Fruit fly (Drosophila melanogaster) whole organism, embryonic: Measurements from ENCODE around the gene Parg.

Source experiments
- Bteb2 ChIP-seq: fragments of 200-800 bp; sonication (Bioruptor generic); optimal IDR thresholded peaks from 2 replicates; lab custom pipeline; 2016; ENCODE audit warnings: missing biosample characterization, missing genetic modification characterization
- CG11696 ChIP-seq: fragments of 200-800 bp; sonication (Bioruptor generic); IDR thresholded peaks from 2 replicates; pipeline ENCODE4 v1.3.6; 2022; ENCODE audit warnings: missing biosample characterization, missing genetic modification characterization
- CG12219 ChIP-seq: fragments of 200-800 bp; sonication (Bioruptor generic); optimal IDR thresholded peaks from 3 replicates; lab custom pipeline; 2018; ENCODE audit warnings: missing biosample characterization, mild to moderate bottlenecking, missing genetic modification characterization
- CG13296 ChIP-seq: fragments of 200-800 bp; sonication (Bioruptor generic); optimal IDR thresholded peaks from 3 replicates; lab custom pipeline; 2018; ENCODE audit warnings: missing biosample characterization, mild to moderate bottlenecking, missing genetic modification characterization
- CG13424 ChIP-seq: fragments of 200-800 bp; sonication (Bioruptor generic); optimal IDR thresholded peaks from 2 replicates; lab custom pipeline; 2019; ENCODE audit warnings: missing biosample characterization, mild to moderate bottlenecking, missing genetic modification characterization, moderate library complexity
- CG14441 ChIP-seq: fragments of 200-800 bp; sonication (Bioruptor generic); IDR thresholded peaks from 2 replicates; pipeline ENCODE4 v1.3.6; 2022; ENCODE audit warnings: missing biosample characterization, missing genetic modification characterization
- CG14860 ChIP-seq: fragments of 200-800 bp; sonication (Bioruptor generic); IDR thresholded peaks from 3 replicates; pipeline ENCODE4 v1.3.6; 2022; ENCODE audit warnings: missing biosample characterization, missing genetic modification characterization; ENCODE audit not compliant: partially characterized antibody
- CG15073 ChIP-seq: fragments of 200-800 bp; sonication (Bioruptor generic); optimal IDR thresholded peaks from 2 replicates; lab custom pipeline; 2016; ENCODE audit warnings: missing biosample characterization, missing genetic modification characterization
- CG1603 ChIP-seq: fragments of 200-800 bp; sonication (Bioruptor generic); optimal IDR thresholded peaks from 2 replicates; lab custom pipeline; 2019; ENCODE audit warnings: missing biosample characterization, mild to moderate bottlenecking, missing genetic modification characterization, moderate library complexity
- CG32532 ChIP-seq: fragments of 200-800 bp; sonication (Bioruptor generic); IDR thresholded peaks from 2 replicates; pipeline ENCODE4 v1.3.6; 2022; ENCODE audit warnings: missing biosample characterization, missing genetic modification characterization
- CG34224 ChIP-seq: fragments of 200-800 bp; sonication (Bioruptor generic); IDR thresholded peaks from 3 replicates; pipeline ENCODE4 v1.3.6; 2022; ENCODE audit warnings: missing biosample characterization, missing genetic modification characterization; ENCODE audit not compliant: partially characterized antibody
- CG34376 ChIP-seq: fragments of 200-800 bp; sonication (Bioruptor generic); optimal IDR thresholded peaks from 2 replicates; lab custom pipeline; 2018; ENCODE audit warnings: missing biosample characterization, mild to moderate bottlenecking, missing genetic modification characterization
- CG3726 ChIP-seq: fragments of 200-800 bp; sonication (Bioruptor generic); IDR thresholded peaks from 3 replicates; pipeline ENCODE4, ENCODE4 v1.3.6; 2022; ENCODE audit warnings: missing biosample characterization, missing genetic modification characterization
- CG6254 ChIP-seq: fragments of 200-800 bp; sonication (Bioruptor generic); optimal IDR thresholded peaks from 3 replicates; lab custom pipeline; 2017; ENCODE audit warnings: mild to moderate bottlenecking, missing biosample characterization, missing genetic modification reagents, missing genetic modification characterization
- CG6854 ChIP-seq: fragments of 200-800 bp; sonication (Bioruptor generic); optimal IDR thresholded peaks from 3 replicates; lab custom pipeline; 2017; ENCODE audit warnings: missing biosample characterization, mild to moderate bottlenecking, missing genetic modification characterization
- CG9817 ChIP-seq: fragments of 200-800 bp; sonication (Bioruptor generic); optimal IDR thresholded peaks from 2 replicates; lab custom pipeline; 2018; ENCODE audit warnings: missing biosample characterization, mild to moderate bottlenecking, missing genetic modification characterization, moderate library complexity
- Dfd ChIP-seq, 2 experiments: fragments of >200 bp; optimal IDR thresholded peaks; 2 replicates each; lab custom pipeline; 2017; ENCODE audit warnings: missing biosample characterization in 2 of 2, missing genetic modification characterization in 2 of 2
- Doc2 ChIP-seq: fragments of 200-800 bp; sonication (Bioruptor generic); IDR thresholded peaks from 2 replicates; pipeline ENCODE4 v1.3.6; 2022; ENCODE audit warnings: missing biosample characterization, missing genetic modification characterization
- Eip74EF ChIP-seq, 2 experiments: fragments of 200-800 bp in 1 of 2; fragments of >200 bp in 1 of 2; sonication (Bioruptor generic) in 1 of 2; optimal IDR thresholded peaks; 2 replicates each; lab custom pipeline; 2017 to 2019; ENCODE audit warnings: missing biosample characterization in 2 of 2, missing genetic modification characterization in 2 of 2, mild to moderate bottlenecking in 1 of 2, moderate library complexity in 1 of 2
- Fer2 ChIP-seq: fragments of 200-800 bp; sonication (Bioruptor generic); optimal IDR thresholded peaks from 2 replicates; lab custom pipeline; 2018; ENCODE audit warnings: missing biosample characterization, mild to moderate bottlenecking, missing genetic modification characterization, moderate library complexity
- Gug ChIP-seq: fragments of 200-800 bp; sonication (Bioruptor generic); IDR thresholded peaks from 4 replicates; pipeline ENCODE4 v1.3.6; 2022; ENCODE audit warnings: missing biosample characterization, missing genetic modification characterization
- HmgD ChIP-seq: fragments of 200-800 bp; sonication (Bioruptor generic); optimal IDR thresholded peaks from 3 replicates; lab custom pipeline; 2016; ENCODE audit warnings: missing biosample characterization, missing genetic modification characterization
- Hsf ChIP-seq: fragments of 200-800 bp; sonication (Bioruptor generic); optimal IDR thresholded peaks from 3 replicates; lab custom pipeline; 2016; ENCODE audit warnings: missing biosample characterization, missing genetic modification characterization
- Kr ChIP-seq: fragments of 200-800 bp; sonication (Bioruptor generic); optimal IDR thresholded peaks from 2 replicates; lab custom pipeline; 2017; ENCODE audit warnings: missing biosample characterization, mild to moderate bottlenecking, missing genetic modification characterization
- Lim3 ChIP-seq: fragments of 200-800 bp; sonication (Bioruptor generic); IDR thresholded peaks from 2 replicates; pipeline ENCODE4 v1.3.6; 2022; ENCODE audit warnings: missing biosample characterization, missing genetic modification characterization
- Mrtf ChIP-seq: fragments of 200-800 bp; sonication (Bioruptor generic); IDR thresholded peaks from 3 replicates; pipeline ENCODE4 v1.3.6; 2022; ENCODE audit warnings: missing biosample characterization, missing genetic modification characterization
- Neu2 ChIP-seq: fragments of 200-800 bp; sonication (Bioruptor generic); optimal IDR thresholded peaks from 3 replicates; lab custom pipeline; 2016; ENCODE audit warnings: missing biosample characterization, missing genetic modification characterization, borderline replicate concordance
- Sry-δ ChIP-seq: fragments of 200-800 bp; sonication (Bioruptor generic); optimal IDR thresholded peaks from 2 replicates; lab custom pipeline; 2016; ENCODE audit warnings: missing biosample characterization, missing genetic modification characterization
- ase ChIP-seq: fragments of 200-800 bp; sonication (Bioruptor generic); IDR thresholded peaks from 3 replicates; pipeline ENCODE4 v1.3.6; 2022; ENCODE audit warnings: missing biosample characterization, missing genetic modification characterization
- ash1 ChIP-seq: fragments of 200-800 bp; sonication (Bioruptor generic); optimal IDR thresholded peaks from 2 replicates; lab custom pipeline; 2018; ENCODE audit warnings: missing biosample characterization, mild to moderate bottlenecking, missing genetic modification characterization
- bigmax ChIP-seq: fragments of 200-800 bp; sonication (Bioruptor generic); optimal IDR thresholded peaks from 2 replicates; lab custom pipeline; 2018; ENCODE audit warnings: missing biosample characterization, mild to moderate bottlenecking, missing genetic modification characterization
- cato ChIP-seq: fragments of 200-800 bp; sonication (Bioruptor generic); optimal IDR thresholded peaks from 2 replicates; lab custom pipeline; 2016; ENCODE audit warnings: missing biosample characterization, missing genetic modification characterization, borderline replicate concordance
- caup ChIP-seq: fragments of 200-800 bp; sonication (Bioruptor generic); optimal IDR thresholded peaks from 3 replicates; lab custom pipeline; 2017; ENCODE audit warnings: missing biosample characterization, mild to moderate bottlenecking, missing genetic modification characterization, moderate library complexity; ENCODE audit not compliant: severe bottlenecking
- cg ChIP-seq: fragments of 200-800 bp; sonication (Bioruptor generic); optimal IDR thresholded peaks from 3 replicates; lab custom pipeline; 2019; ENCODE audit warnings: missing biosample characterization, mild to moderate bottlenecking, missing genetic modification characterization, moderate library complexity
- dati ChIP-seq: fragments of 200-800 bp; sonication (Bioruptor generic); IDR thresholded peaks from 2 replicates; pipeline ENCODE4 v1.3.6; 2022; ENCODE audit warnings: missing biosample characterization, missing genetic modification characterization
- dysf ChIP-seq: fragments of 200-800 bp; sonication (Bioruptor generic); IDR thresholded peaks from 3 replicates; pipeline ENCODE4 v1.3.6; 2022; ENCODE audit warnings: missing biosample characterization, missing genetic modification characterization
- fd96Cb ChIP-seq: fragments of 200-800 bp; sonication (Bioruptor generic); optimal IDR thresholded peaks from 2 replicates; lab custom pipeline; 2018; ENCODE audit warnings: missing biosample characterization, mild to moderate bottlenecking, missing genetic modification characterization, moderate library complexity
- grau ChIP-seq: fragments of 200-800 bp; optimal IDR thresholded peaks from 3 replicates; lab custom pipeline; 2019; ENCODE audit warnings: missing biosample characterization, mild to moderate bottlenecking, missing genetic modification characterization, moderate library complexity
- insv ChIP-seq, 2 experiments: fragments of 200-800 bp; sonication (Bioruptor generic); optimal IDR thresholded peaks; 3 replicates each; lab custom pipeline; 2016 to 2018; ENCODE audit warnings: missing biosample characterization in 2 of 2, missing genetic modification characterization in 2 of 2
- jumu ChIP-seq: fragments of 200-800 bp; sonication (Bioruptor generic); optimal IDR thresholded peaks from 3 replicates; lab custom pipeline; 2016; ENCODE audit warnings: missing biosample characterization, missing genetic modification characterization
- lola ChIP-seq, 3 experiments: fragments of >200 bp in 2 of 3; fragments of 200-800 bp in 1 of 3; sonication (Bioruptor generic) in 1 of 3; optimal IDR thresholded peaks; 2 replicates each; lab custom pipeline; 2017 to 2019; ENCODE audit warnings: missing biosample characterization in 3 of 3, missing genetic modification characterization in 3 of 3, mild to moderate bottlenecking in 1 of 3, moderate library complexity in 1 of 3
- pan ChIP-seq, 4 experiments: fragments of >200 bp in 3 of 4; fragments of 200-800 bp in 1 of 4; sonication (Bioruptor generic) in 1 of 4; optimal IDR thresholded peaks in 3 of 4; IDR thresholded peaks in 1 of 4; 2 replicates each; pipeline versions ENCODE4 v1.3.6 to Lab custom; 2017 to 2022; ENCODE audit warnings: missing biosample characterization in 2 of 4, missing genetic modification characterization in 2 of 4, mixed read lengths in 1 of 4
- pita ChIP-seq: fragments of 200-800 bp; sonication (Bioruptor generic); optimal IDR thresholded peaks from 2 replicates; lab custom pipeline; 2017; ENCODE audit warnings: missing biosample characterization, mild to moderate bottlenecking, missing genetic modification characterization
- prd ChIP-seq, 3 experiments: fragments of >200 bp in 2 of 3; fragments of 200-800 bp in 1 of 3; sonication (Bioruptor generic) in 1 of 3; optimal IDR thresholded peaks in 2 of 3; IDR thresholded peaks in 1 of 3; 2 replicates in 2 of 3; 3 replicates in 1 of 3; pipeline versions ENCODE4 v1.3.6 to Lab custom; 2017 to 2022; ENCODE audit warnings: missing biosample characterization in 1 of 3, missing genetic modification characterization in 1 of 3
- ro ChIP-seq: fragments of 200-800 bp; sonication (Bioruptor generic); IDR thresholded peaks from 2 replicates; pipeline ENCODE4 v1.3.6; 2022; ENCODE audit warnings: missing biosample characterization, missing genetic modification characterization
- slbo ChIP-seq: fragments of 200-800 bp; sonication (Bioruptor generic); IDR thresholded peaks from 2 replicates; pipeline ENCODE4 v1.3.6; 2022; ENCODE audit warnings: missing biosample characterization, missing genetic modification characterization
- tgo ChIP-seq: fragments of 200-800 bp; sonication (Bioruptor generic); IDR thresholded peaks from 3 replicates; pipeline ENCODE4 v1.3.6; 2022; ENCODE audit warnings: missing biosample characterization, missing genetic modification characterization
- trem ChIP-seq: fragments of 200-800 bp; optimal IDR thresholded peaks from 3 replicates; lab custom pipeline; 2019; ENCODE audit warnings: missing biosample characterization, mild to moderate bottlenecking, missing genetic modification characterization, moderate library complexity

The Parg gene

dm6 chrX:3677847-3678411 is 6.6 kb upstream of the Parg start (continued):
- peak; percentile 79 for TF ChIP-seq tgo (GFP tag; lab: Robert Waterston, UW)
- TF ChIP-seq Eip74EF (GFP tag; optimal IDR thresholded peaks at IDR 0.05; lab: Kevin White, UChicago): peak in 1 of 2 experiments; percentile 85
- TF ChIP-seq fd96Cb (tag; lab: Kevin White, UChicago): peak; percentile 92
- TF ChIP-seq Gug: peak; percentile 49; the same call in 2 of the 4 replicates
- peak; percentile 76 for TF ChIP-seq CG6854 (GFP tag; lab: Kevin White, UChicago)
- no peak for TF ChIP-seq CG1603
- TF ChIP-seq cg (GFP tag; lab: Kevin White, UChicago): no peak
- TF ChIP-seq Kr: peak; percentile 31
- 0 out of 2 replicates have a peak, but pooled peaks have one; percentile 42 for TF ChIP-seq CG11696 (GFP tag; lab: Robert Waterston, UW)
- TF ChIP-seq HmgD (GFP tag; lab: Kevin White, UChicago): no peak
- peak; percentile 31 for TF ChIP-seq Fer2 (tag; lab: Kevin White, UChicago)
- peak; percentile 21 for TF ChIP-seq cato (GFP tag; lab: Kevin White, UChicago)
- TF ChIP-seq caup: peak; percentile 71
- no peak for TF ChIP-seq CG34376 (GFP tag; lab: Kevin White, UChicago)
- TF ChIP-seq prd (optimal IDR thresholded peaks at IDR 0.05; lab: Kevin White, UChicago): no peak
- peak; percentile 78 for TF ChIP-seq prd (GFP tag; IDR thresholded peaks at IDR 0.05; lab: Robert Waterston, UW)
- TF ChIP-seq pita (GFP tag; lab: Kevin White, UChicago): no peak
- no peak for TF ChIP-seq ash1 (GFP tag; lab: Kevin White, UChicago)
- TF ChIP-seq CG3726 (GFP tag; lab: Robert Waterston, UW): 0 out of 3 replicates have a peak, but pooled peaks have one; percentile 10
- TF ChIP-seq Neu2 (GFP tag; lab: Kevin White, UChicago): no peak
- peak; percentile 78 for TF ChIP-seq CG6254 (GFP tag; lab: Kevin White, UChicago)
- TF ChIP-seq CG13296 (GFP tag; lab: Kevin White, UChicago): peak; percentile 78
- no peak for TF ChIP-seq Lim3
- TF ChIP-seq lola (GFP tag; optimal IDR thresholded peaks at IDR 0.05; lab: Kevin White, UChicago): peak in 1 of 3 experiments; percentile 90
- no peak for TF ChIP-seq insv (GFP tag; optimal IDR thresholded peaks at IDR 0.05; lab: Kevin White, UChicago)
- peak; percentile 56; the same call in 1 of the 2 replicates for TF ChIP-seq CG32532 (GFP tag; lab: Robert Waterston, UW)
- TF ChIP-seq dati (GFP tag; lab: Robert Waterston, UW): no peak
- peak; percentile 89 for TF ChIP-seq grau
- TF ChIP-seq ro: no peak
- TF ChIP-seq ase (GFP tag; lab: Robert Waterston, UW): peak; percentile 40; the same call in 2 of the 3 replicates
- TF ChIP-seq CG34224: no peak
- no peak for TF ChIP-seq Hsf (GFP tag; lab: Kevin White, UChicago)
- no peak for TF ChIP-seq CG14860
- TF ChIP-seq Sry-δ (GFP tag; lab: Kevin White, UChicago): no peak
- TF ChIP-seq CG15073: no peak
- TF ChIP-seq Bteb2 (GFP tag; lab: Kevin White, UChicago): no peak
- TF ChIP-seq dysf (GFP tag; lab: Robert Waterston, UW): peak; percentile 73; the same call in 2 of the 3 replicates
- TF ChIP-seq jumu (GFP tag; lab: Kevin White, UChicago): peak; percentile 37
- peak; percentile 69 for TF ChIP-seq slbo (GFP tag; lab: Robert Waterston, UW)
- TF ChIP-seq CG9817 (tag; lab: Kevin White, UChicago): peak; percentile 63
- TF ChIP-seq CG12219 (GFP tag; lab: Kevin White, UChicago): no peak
- no peak; the same call in 1 of the 3 replicates for TF ChIP-seq Mrtf (GFP tag; lab: Robert Waterston, UW)
- no peak for TF ChIP-seq pan (optimal IDR thresholded peaks at IDR 0.05; lab: Kevin White, UChicago)
- TF ChIP-seq pan (GFP tag; optimal IDR thresholded peaks at IDR 0.05 in 1 of 2, IDR thresholded peaks at IDR 0.05 in 1 of 2): peak in 1 of 2 experiments; percentile 66
- no peak for TF ChIP-seq Dfd (GFP tag; optimal IDR thresholded peaks at IDR 0.05; lab: Kevin White, UChicago)
- TF ChIP-seq trem (tag; lab: Kevin White, UChicago): peak; percentile 69
- TF ChIP-seq CG14441 (GFP tag; lab: Robert Waterston, UW): peak; percentile 66
- peak; percentile 88 for TF ChIP-seq CG13424
- TF ChIP-seq Doc2: no peak
- no peak for TF ChIP-seq bigmax
